Worm (Caenorhabditis elegans) whole organism, late embryonic: ENCODE results near the gene snu-23.

Experiments used
- C08G9.2 ChIP-seq: sonication (generic microtip); optimal IDR thresholded peaks from 2 replicates; lab custom pipeline; 2016; ENCODE audit warnings: mild to moderate bottlenecking, missing genetic modification characterization, moderate library complexity, missing compliant biosample characterization
- K09A11.1 ChIP-seq: sonication (generic microtip); optimal IDR thresholded peaks from 2 replicates; lab custom pipeline; 2017; ENCODE audit warnings: antibody characterized with exemption, mild to moderate bottlenecking, missing genetic modification characterization, missing compliant biosample characterization; ENCODE audit not compliant: insufficient read depth
- ceh-14 ChIP-seq: sonication (generic microtip); optimal IDR thresholded peaks from 2 replicates; lab custom pipeline; 2016; ENCODE audit warnings: missing genotype, missing genetic modification characterization, missing compliant biosample characterization
- ceh-18 ChIP-seq: sonication (generic microtip); optimal IDR thresholded peaks from 2 replicates; lab custom pipeline; 2016; ENCODE audit warnings: missing genetic modification characterization, missing compliant biosample characterization
- ceh-2 ChIP-seq: sonication (generic microtip); optimal IDR thresholded peaks from 2 replicates; lab custom pipeline; 2016; ENCODE audit warnings: missing genotype, missing genetic modification characterization, missing compliant biosample characterization
- ceh-22 ChIP-seq: sonication (generic microtip); optimal IDR thresholded peaks from 2 replicates; lab custom pipeline; 2017; ENCODE audit warnings: missing biosample characterization, missing genetic modification characterization
- ceh-30 ChIP-seq: fragments of 150-350 bp; optimal IDR thresholded peaks from 2 replicates; lab custom pipeline; 2014; ENCODE audit warnings: missing biosample characterization, missing genetic modification characterization
- ceh-31 ChIP-seq: sonication (generic microtip); optimal IDR thresholded peaks from 2 replicates; lab custom pipeline; 2016; ENCODE audit warnings: missing genetic modification characterization, missing compliant biosample characterization
- ceh-34 ChIP-seq: sonication (generic microtip); optimal IDR thresholded peaks from 2 replicates; lab custom pipeline; 2016; ENCODE audit warnings: mild to moderate bottlenecking, missing genetic modification characterization, missing compliant biosample characterization
- ceh-48 ChIP-seq: sonication (generic microtip); optimal IDR thresholded peaks from 2 replicates; lab custom pipeline; 2016; ENCODE audit warnings: missing genetic modification characterization, inconsistent platforms, missing compliant biosample characterization
- ceh-9 ChIP-seq: sonication (generic microtip); optimal IDR thresholded peaks from 2 replicates; lab custom pipeline; 2016; ENCODE audit warnings: mild to moderate bottlenecking, missing genetic modification characterization, inconsistent platforms, missing compliant biosample characterization
- che-1 ChIP-seq: sonication (generic microtip); optimal IDR thresholded peaks from 2 replicates; lab custom pipeline; 2016; ENCODE audit warnings: mild to moderate bottlenecking, missing genetic modification characterization, missing compliant biosample characterization
- dve-1 ChIP-seq: sonication (generic microtip); optimal IDR thresholded peaks from 2 replicates; lab custom pipeline; 2017; ENCODE audit warnings: antibody characterized with exemption, mild to moderate bottlenecking, missing genetic modification characterization, missing compliant biosample characterization
- elt-2 ChIP-seq: sonication (generic microtip); optimal IDR thresholded peaks from 2 replicates; lab custom pipeline; 2016; ENCODE audit warnings: missing genetic modification reagents, missing genetic modification characterization, missing compliant biosample characterization
- fax-1 ChIP-seq: sonication (generic microtip); optimal IDR thresholded peaks from 2 replicates; lab custom pipeline; 2016; ENCODE audit warnings: missing genotype, missing genetic modification characterization, missing compliant biosample characterization
- fkh-6 ChIP-seq: sonication (generic microtip); optimal IDR thresholded peaks from 2 replicates; lab custom pipeline; 2016; ENCODE audit warnings: missing genetic modification characterization, missing compliant biosample characterization
- gmeb-2 ChIP-seq: sonication (generic microtip); optimal IDR thresholded peaks from 2 replicates; lab custom pipeline; 2016; ENCODE audit warnings: missing genetic modification characterization, inconsistent platforms, missing compliant biosample characterization
- hlh-8 ChIP-seq: sonication (generic microtip); optimal IDR thresholded peaks from 2 replicates; lab custom pipeline; 2016; ENCODE audit warnings: missing genotype, missing genetic modification characterization, missing compliant biosample characterization
- lim-6 ChIP-seq: sonication (generic microtip); optimal IDR thresholded peaks from 2 replicates; lab custom pipeline; 2016; ENCODE audit warnings: missing genetic modification characterization, missing compliant biosample characterization
- lin-11 ChIP-seq: fragments of 200-800 bp; sonication (Bioruptor generic); optimal IDR thresholded peaks from 2 replicates; lab custom pipeline; 2018; ENCODE audit warnings: mild to moderate bottlenecking, missing genetic modification characterization, missing compliant biosample characterization
- madf-2 ChIP-seq: sonication (generic microtip); optimal IDR thresholded peaks from 2 replicates; lab custom pipeline; 2017; ENCODE audit warnings: missing genetic modification characterization, missing compliant biosample characterization
- nfya-1 ChIP-seq: sonication (generic microtip); optimal IDR thresholded peaks from 2 replicates; lab custom pipeline; 2017; ENCODE audit warnings: missing genetic modification characterization, mild to moderate bottlenecking, missing compliant biosample characterization, antibody characterized with exemption, moderate library complexity
- nhr-232 ChIP-seq: sonication (generic microtip); optimal IDR thresholded peaks from 2 replicates; lab custom pipeline; 2016; ENCODE audit warnings: missing genetic modification characterization, missing compliant biosample characterization
- npax-4 ChIP-seq: sonication (generic microtip); optimal IDR thresholded peaks from 2 replicates; lab custom pipeline; 2016; ENCODE audit warnings: missing genetic modification characterization, missing compliant biosample characterization
- pat-9 ChIP-seq: fragments of 200-800 bp; sonication (Bioruptor generic); optimal IDR thresholded peaks from 2 replicates; lab custom pipeline; 2018; ENCODE audit warnings: mild to moderate bottlenecking, missing genetic modification characterization, moderate library complexity, missing compliant biosample characterization
- pax-1 ChIP-seq: fragments of 150-350 bp; optimal IDR thresholded peaks from 2 replicates; lab custom pipeline; 2014; ENCODE audit warnings: missing biosample characterization, missing genetic modification characterization
- pha-4 ChIP-seq: fragments of 150-350 bp; optimal IDR thresholded peaks from 2 replicates; lab custom pipeline; 2018; ENCODE audit warnings: missing biosample characterization, missing genetic modification reagents, missing genetic modification characterization
- pqm-1 ChIP-seq: sonication (generic microtip); optimal IDR thresholded peaks from 2 replicates; lab custom pipeline; 2016; ENCODE audit warnings: missing genetic modification characterization, missing compliant biosample characterization
- rnt-1 ChIP-seq: sonication (generic microtip); optimal IDR thresholded peaks from 2 replicates; lab custom pipeline; 2016; ENCODE audit warnings: missing genetic modification characterization, missing compliant biosample characterization
- sox-4 ChIP-seq: sonication (generic microtip); optimal IDR thresholded peaks from 2 replicates; lab custom pipeline; 2017; ENCODE audit warnings: mild to moderate bottlenecking, missing genetic modification characterization, inconsistent platforms, missing compliant biosample characterization
- tbx-2 ChIP-seq: sonication (generic microtip); optimal IDR thresholded peaks from 2 replicates; lab custom pipeline; 2016; ENCODE audit warnings: missing genetic modification characterization, missing compliant biosample characterization
- unc-42 ChIP-seq: sonication (generic microtip); optimal IDR thresholded peaks from 2 replicates; lab custom pipeline; 2016; ENCODE audit warnings: missing genotype, missing genetic modification characterization, missing compliant biosample characterization
- unc-55 ChIP-seq: sonication (generic microtip); optimal IDR thresholded peaks from 2 replicates; lab custom pipeline; 2017; ENCODE audit warnings: missing biosample characterization, missing genetic modification reagents, missing genetic modification characterization

Gene snu-23

DNA sequence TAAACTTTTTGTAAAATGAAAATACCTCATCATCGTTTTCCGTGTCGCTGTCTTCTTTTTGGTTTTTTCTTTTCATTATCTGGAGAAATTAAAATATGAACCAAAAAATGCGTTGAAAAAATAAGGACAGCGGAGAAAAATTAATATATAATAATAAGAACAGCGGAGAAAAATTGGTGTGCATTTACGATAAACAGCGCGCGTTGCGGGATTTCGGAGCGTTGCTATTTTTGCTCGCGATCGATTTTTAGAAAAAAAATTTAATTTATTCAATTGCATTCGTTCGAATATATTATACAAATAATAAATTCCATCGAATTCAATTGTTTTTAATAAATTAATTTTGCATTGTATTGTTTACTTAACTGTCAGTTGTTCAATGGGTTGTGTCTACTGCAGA lies 3.9 kb downstream of the snu-23 start, which contains the start of gene ZK686.2:
TSS of gene ZK686.2 (minus strand) at position 79 of the 400 bp plus-strand sequence.
- peak; percentile 24 for TF ChIP-seq nfya-1 (tag; lab: Kevin White, UChicago)
- no peak for TF ChIP-seq npax-4 (tag; lab: Kevin White, UChicago)
- no peak for TF ChIP-seq C08G9.2 (tag; lab: Kevin White, UChicago)
- no peak for TF ChIP-seq ceh-30
- peak; percentile 77 for TF ChIP-seq ceh-48 (tag; lab: Kevin White, UChicago)
- TF ChIP-seq ceh-34: no peak
- TF ChIP-seq ceh-9 (tag; lab: Kevin White, UChicago): no peak
- no peak for TF ChIP-seq madf-2
- TF ChIP-seq unc-42 (tag; lab: Kevin White, UChicago): peak; percentile 40

DNA sequence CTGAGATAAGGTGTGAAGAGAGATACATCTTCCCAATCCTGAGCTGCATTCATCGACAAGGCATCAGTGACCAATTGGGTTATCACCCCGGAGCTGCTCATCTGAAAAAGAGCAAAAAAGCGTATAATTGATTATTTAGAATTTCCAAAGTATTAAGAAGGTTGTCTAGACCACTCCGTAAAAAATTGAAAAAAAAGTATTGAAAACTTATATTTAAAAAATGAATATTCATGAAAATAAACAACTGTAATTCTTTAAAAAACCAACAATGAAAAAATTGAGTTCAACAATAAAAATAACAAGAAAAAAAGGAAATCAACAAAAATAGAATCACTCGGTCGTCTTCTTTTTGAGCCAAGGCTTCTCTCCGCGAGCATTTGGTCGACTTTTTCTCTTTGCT lies 6.4 kb downstream of the snu-23 start, which contains the start of gene mtx-2:
TSS of gene mtx-2 (minus strand) at position 101 of the 400 bp plus-strand sequence.
- no peak for TF ChIP-seq ceh-31 (tag; lab: Kevin White, UChicago)
- no peak for TF ChIP-seq K09A11.1 (tag; lab: Kevin White, UChicago)
- no peak for TF ChIP-seq ceh-14 (tag; lab: Kevin White, UChicago)
- TF ChIP-seq nhr-232 (tag; lab: Kevin White, UChicago): no peak
- TF ChIP-seq sox-4 (tag; lab: Kevin White, UChicago): no peak
- TF ChIP-seq rnt-1 (tag; lab: Kevin White, UChicago): no peak
- no peak for TF ChIP-seq gmeb-2 (tag; lab: Kevin White, UChicago)
- no peak for TF ChIP-seq pat-9 (tag; lab: Kevin White, UChicago)
- no peak for TF ChIP-seq ceh-18 (tag; lab: Kevin White, UChicago)
- TF ChIP-seq elt-2 (tag; lab: Kevin White, UChicago): no peak
- no peak for TF ChIP-seq pax-1 (tag; lab: Kevin White, UChicago)
- TF ChIP-seq fax-1 (tag; lab: Kevin White, UChicago): no peak
- no peak for TF ChIP-seq lin-11 (tag; lab: Kevin White, UChicago)

DNA sequence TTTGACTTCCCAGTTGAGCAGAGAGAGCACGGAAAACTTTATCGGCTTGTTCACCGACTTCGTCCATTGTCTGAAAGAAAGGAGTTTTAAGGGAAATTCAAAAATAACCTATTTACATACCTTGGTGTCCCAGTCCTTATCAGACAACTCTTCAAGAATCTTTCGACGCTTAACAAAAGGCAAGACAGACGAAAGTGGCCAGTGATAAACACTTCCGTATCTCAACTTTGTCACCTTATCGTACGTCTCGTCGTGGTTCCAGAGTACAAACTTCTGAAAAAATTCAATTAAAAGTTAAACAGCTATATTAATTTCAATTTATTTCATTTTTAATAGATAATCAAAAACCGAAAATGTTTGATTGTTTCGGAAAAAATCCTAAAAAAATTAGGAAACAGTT lies 7.7 kb downstream of the snu-23 start:
- TF ChIP-seq che-1 (tag; lab: Kevin White, UChicago) (no peak), pha-4 (tag; lab: Kevin White, UChicago) (no peak), elt-2 (tag; lab: Kevin White, UChicago) (peak; percentile 80), tbx-2 (no peak), fax-1 (tag; lab: Kevin White, UChicago) (no peak)

DNA sequence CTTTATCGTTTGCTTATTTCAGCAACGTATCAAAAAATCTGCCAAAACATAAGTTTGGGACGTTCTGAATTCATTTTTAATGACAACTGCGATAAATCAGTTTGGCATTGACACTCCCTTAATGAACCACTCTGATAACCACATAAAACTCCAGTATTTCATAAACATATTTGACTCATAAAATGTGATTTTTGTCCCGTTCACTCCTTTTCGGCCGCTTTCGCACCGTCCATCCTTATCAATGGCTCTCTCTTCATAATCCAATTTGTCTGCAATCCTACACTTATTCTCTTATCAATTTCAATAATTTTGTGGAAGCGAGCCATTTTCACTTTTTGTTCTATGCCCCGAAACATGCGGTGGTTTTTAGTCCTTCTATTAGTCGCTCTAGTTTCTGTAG lies 11.4 kb downstream of the snu-23 start, which contains the start of gene pcp-1:
TSS of gene pcp-1 (plus strand) at position 342 of the 400 bp plus-strand sequence.
- TF ChIP-seq ceh-22 (tag; lab: Kevin White, UChicago) (no peak), elt-2 (tag; lab: Kevin White, UChicago) (peak; percentile 25), ceh-18 (tag; lab: Kevin White, UChicago) (no peak)
- TF ChIP-seq, all 69 proteins: peak for 1

DNA sequence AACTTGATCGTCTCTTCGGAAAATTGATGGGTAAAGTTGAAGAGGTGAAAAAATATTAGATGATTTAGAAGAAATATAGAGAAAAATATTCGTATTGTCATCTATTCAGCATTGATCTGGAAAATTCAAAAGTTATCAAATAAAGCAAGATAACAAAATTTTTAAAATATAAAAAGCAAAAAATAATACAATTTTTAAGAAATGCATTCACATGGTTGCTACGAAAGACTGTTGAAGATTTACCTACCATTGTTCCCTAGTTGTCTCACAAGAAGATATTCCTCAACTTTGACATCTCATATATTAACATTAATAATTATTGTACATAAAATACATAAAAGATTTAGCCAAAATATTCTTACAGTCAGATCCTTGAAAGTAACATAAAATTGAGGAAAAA lies 15.6 kb downstream of the snu-23 start, which contains the start of gene cdh-3:
TSS of gene cdh-3 (minus strand) at position 101 of the 400 bp plus-strand sequence.
- TF ChIP-seq unc-42 (tag; lab: Kevin White, UChicago): no peak
- no peak for TF ChIP-seq dve-1 (tag; lab: Kevin White, UChicago)
- no peak for TF ChIP-seq rnt-1 (tag; lab: Kevin White, UChicago)
- no peak for TF ChIP-seq madf-2
- TF ChIP-seq hlh-8: no peak
- TF ChIP-seq pqm-1 (tag; lab: Kevin White, UChicago): no peak
- no peak for TF ChIP-seq gmeb-2 (tag; lab: Kevin White, UChicago)
- TF ChIP-seq elt-2 (tag; lab: Kevin White, UChicago): no peak
- no peak for TF ChIP-seq ceh-31 (tag; lab: Kevin White, UChicago)
- no peak for TF ChIP-seq che-1 (tag; lab: Kevin White, UChicago)
- no peak for TF ChIP-seq ceh-2 (tag; lab: Kevin White, UChicago)
- TF ChIP-seq unc-55 (GFP tag; lab: Kevin White, UChicago): no peak
- no peak for TF ChIP-seq ceh-9 (tag; lab: Kevin White, UChicago)
- TF ChIP-seq lim-6 (tag; lab: Kevin White, UChicago): no peak
- no peak for TF ChIP-seq fkh-6 (tag; lab: Kevin White, UChicago)
- no peak for TF ChIP-seq pha-4 (tag; lab: Kevin White, UChicago)
- TF ChIP-seq, all 69 proteins: peak for 0
